Worm (Caenorhabditis elegans): ENCODE data around the gene ocr-2.

Gene ocr-2

ce11 chrIV:8239584-8239983 lies 19.7 kb upstream of the ocr-2 start:
- TF ChIP-seq unc-120 (tag; optimal IDR thresholded peaks at IDR 0.05; ENCODE audit: poor library complexity, severe bottlenecking) (no peak), unc-62 (GFP tag; optimal IDR thresholded peaks at IDR 0.05) (no peak), blmp-1 (tag; optimal IDR thresholded peaks at IDR 0.05) (no peak)

ce11 chrIV:8236502-8236901 lies 16.6 kb upstream of the ocr-2 start, which contains the start of gene nhr-66:
nhr-66 (minus strand) TSS chrIV:8236602.
- TF ChIP-seq hlh-1 (tag; optimal IDR thresholded peaks at IDR 0.05): no peak
- TF ChIP-seq pha-4 (tag; optimal IDR thresholded peaks at IDR 0.05): no peak
- no peak for TF ChIP-seq nhr-28 (tag; optimal IDR thresholded peaks at IDR 0.05)
- no peak for TF ChIP-seq ztf-11 (tag; optimal IDR thresholded peaks at IDR 0.05)
- no peak for TF ChIP-seq ham-2 (GFP tag; optimal IDR thresholded peaks at IDR 0.05)
- TF ChIP-seq sem-2 (GFP tag; optimal IDR thresholded peaks at IDR 0.05): no peak
- no peak for TF ChIP-seq lin-32 (GFP tag; optimal IDR thresholded peaks at IDR 0.05)
- no peak for TF ChIP-seq cnd-1 (tag; optimal IDR thresholded peaks at IDR 0.05)
- no peak for TF ChIP-seq mab-5 (tag; optimal IDR thresholded peaks at IDR 0.05)
- no peak for TF ChIP-seq sptf-1 (tag; optimal IDR thresholded peaks at IDR 0.05)
- TF ChIP-seq mep-1 (tag; optimal IDR thresholded peaks at IDR 0.05): no peak

DNA sequence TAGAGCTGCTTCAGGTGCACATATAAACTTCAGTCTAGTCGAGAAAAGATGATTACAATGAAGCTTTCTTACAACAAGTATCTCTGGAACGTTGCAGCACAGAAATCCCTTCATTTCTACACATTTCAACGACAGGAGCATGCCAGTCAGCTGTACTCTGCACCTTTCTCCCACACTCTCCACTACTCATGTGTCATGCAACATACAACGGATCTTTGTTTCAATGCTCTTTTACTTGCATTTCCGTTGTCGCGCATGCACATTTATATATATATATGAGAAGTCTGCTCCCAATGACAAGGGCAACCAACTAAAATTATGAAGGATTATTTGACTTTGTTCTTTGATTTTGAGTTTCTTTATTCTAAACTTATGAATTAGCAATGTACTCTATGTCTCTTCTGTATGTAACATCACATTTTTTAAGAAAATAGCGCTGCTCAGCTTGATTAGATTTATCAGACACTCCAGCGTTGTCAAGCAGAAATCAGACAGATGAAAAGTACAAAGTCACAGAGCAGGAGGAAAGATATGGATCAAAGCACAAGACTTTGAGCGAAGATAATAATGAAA lies 15.3 kb upstream of the ocr-2 start:
- peak; percentile 31 for TF ChIP-seq hlh-1 (tag; optimal IDR thresholded peaks at IDR 0.05)
- no peak for TF ChIP-seq ztf-11 (tag; optimal IDR thresholded peaks at IDR 0.05)

ce11 chrIV:8234088-8234496 lies 14.2 kb upstream of the ocr-2 start:
- TF ChIP-seq sptf-1 (tag; optimal IDR thresholded peaks at IDR 0.05): no peak
- no peak for TF ChIP-seq ceh-39 (tag; optimal IDR thresholded peaks at IDR 0.05)
- TF ChIP-seq lin-13 (tag; optimal IDR thresholded peaks at IDR 0.05): no peak
- TF ChIP-seq drap-1 (GFP tag; optimal IDR thresholded peaks at IDR 0.05): no peak
- no peak for TF ChIP-seq nhr-76 (tag; optimal IDR thresholded peaks at IDR 0.05)
- no peak for TF ChIP-seq M03D4.4 (tag; optimal IDR thresholded peaks at IDR 0.05)
- TF ChIP-seq zip-8 (tag; optimal IDR thresholded peaks at IDR 0.05): no peak
- TF ChIP-seq mep-1 (tag; optimal IDR thresholded peaks at IDR 0.05): no peak
- no peak for TF ChIP-seq unc-120 (tag; optimal IDR thresholded peaks at IDR 0.05; ENCODE audit: poor library complexity, severe bottlenecking)
- no peak for TF ChIP-seq elt-3 (tag; optimal IDR thresholded peaks at IDR 0.05)
- no peak for TF ChIP-seq bed-3 (GFP tag; optimal IDR thresholded peaks at IDR 0.05)
- TF ChIP-seq snpc-4 (tag; optimal IDR thresholded peaks at IDR 0.05): no peak
- TF ChIP-seq hlh-1 (tag; optimal IDR thresholded peaks at IDR 0.05): no peak
- TF ChIP-seq nhr-12 (tag; optimal IDR thresholded peaks at IDR 0.05): no peak

DNA sequence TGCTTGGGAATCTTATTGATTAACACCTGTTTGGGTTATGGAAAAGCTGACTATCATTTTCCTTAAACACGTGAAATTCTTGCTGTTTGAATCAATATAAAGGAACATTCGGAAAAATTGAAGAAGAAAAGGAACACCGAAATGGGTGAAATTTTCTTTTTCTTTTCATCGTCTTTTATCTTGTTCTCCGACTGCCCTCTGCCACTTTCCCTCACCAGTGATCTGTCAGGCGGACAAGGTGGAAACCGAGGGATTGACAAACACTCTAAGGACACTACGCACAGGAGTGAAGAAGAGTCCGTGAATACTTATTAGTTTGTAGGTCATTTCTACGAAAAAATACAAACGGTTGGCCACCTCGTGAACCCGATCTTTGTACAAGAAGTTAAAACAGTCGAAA lies 13.4 kb upstream of the ocr-2 start:
- TF ChIP-seq blmp-1 (tag; optimal IDR thresholded peaks at IDR 0.05) (peak; percentile 36), unc-120 (tag; optimal IDR thresholded peaks at IDR 0.05; ENCODE audit: poor library complexity, severe bottlenecking) (no peak)

DNA sequence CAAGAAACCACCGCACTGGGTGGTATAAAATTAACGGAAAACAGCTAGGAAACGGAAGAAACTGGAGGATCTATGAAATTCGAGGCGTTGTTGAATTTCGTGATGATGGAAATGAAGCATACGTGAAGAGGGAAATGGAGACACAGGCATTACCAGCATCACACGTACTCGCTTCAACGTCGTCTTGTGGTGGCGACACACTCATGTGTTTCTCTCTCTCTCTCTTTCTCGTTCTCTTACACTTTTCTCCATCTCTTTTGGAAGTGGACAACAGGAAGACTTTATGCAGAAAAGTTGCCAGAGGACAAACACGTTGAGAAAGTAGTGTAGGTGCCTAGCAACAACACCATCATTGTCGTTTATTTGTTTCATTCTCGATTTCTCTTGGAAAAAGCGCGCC lies 12.5 kb upstream of the ocr-2 start:
- peak; percentile 23 for TF ChIP-seq ces-1 (GFP tag; optimal IDR thresholded peaks at IDR 0.05)
- TF ChIP-seq unc-120 (tag; optimal IDR thresholded peaks at IDR 0.05; ENCODE audit: poor library complexity, severe bottlenecking): no peak

DNA sequence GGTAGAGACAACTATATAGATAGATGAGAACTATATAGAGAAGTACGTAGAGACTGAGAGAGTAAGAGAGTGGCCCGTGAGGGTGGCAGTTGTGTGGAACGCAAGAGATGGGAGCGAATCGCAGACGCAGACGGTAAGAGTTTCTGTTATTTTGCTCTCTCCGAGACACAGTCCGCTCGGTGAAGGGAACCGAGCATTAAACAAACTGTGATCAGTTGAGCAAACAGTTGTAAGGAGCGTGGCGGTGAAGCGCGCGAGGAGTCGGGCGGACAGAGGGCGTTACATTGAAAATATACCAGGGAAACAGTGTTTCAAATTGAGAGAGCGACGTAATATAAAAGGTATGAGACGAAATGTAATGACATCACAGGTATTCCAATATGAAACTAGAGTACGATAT lies 9.6 kb upstream of the ocr-2 start:
- TF ChIP-seq ceh-83 (GFP tag; optimal IDR thresholded peaks at IDR 0.05) (no peak), tbx-8 (GFP tag; optimal IDR thresholded peaks at IDR 0.05) (no peak), unc-120 (tag; optimal IDR thresholded peaks at IDR 0.05; ENCODE audit: poor library complexity, severe bottlenecking) (peak; percentile 65), ham-2 (GFP tag; optimal IDR thresholded peaks at IDR 0.05) (peak; percentile 39), flh-1 (GFP tag; optimal IDR thresholded peaks at IDR 0.05) (no peak), pha-4 (tag; optimal IDR thresholded peaks at IDR 0.05) (peak; percentile 41), blmp-1 (tag; optimal IDR thresholded peaks at IDR 0.05) (no peak), drap-1 (GFP tag; optimal IDR thresholded peaks at IDR 0.05) (no peak), hlh-1 (tag; optimal IDR thresholded peaks at IDR 0.05) (peak; percentile 63), unc-62 (GFP tag; optimal IDR thresholded peaks at IDR 0.05) (peak; percentile 14)
